Worm (Caenorhabditis elegans) whole organism, L1 larva: ENCODE measurements around the gene tag-89.
"Not testable (repeated sequence)": the region's sequence is repeated elsewhere in the genome, so short reads cannot be mapped to it uniquely, and the experiment has no call there.

Experiments
- Y116A8C.19 ChIP-seq: sonication (generic microtip); optimal IDR thresholded peaks from 2 replicates; lab custom pipeline; 2016; ENCODE audit warnings: missing compliant biosample characterization, missing genetic modification characterization, borderline replicate concordance
- aly-2 ChIP-seq: fragments of 150-350 bp; optimal IDR thresholded peaks from 2 replicates; lab custom pipeline; 2014; ENCODE audit warnings: missing biosample characterization, missing genetic modification characterization
- ama-1 ChIP-seq: fragments of 150-350 bp; optimal IDR thresholded peaks from 2 replicates; lab custom pipeline; 2014
- blmp-1 ChIP-seq: fragments of 150-350 bp; optimal IDR thresholded peaks from 2 replicates; lab custom pipeline; 2014; ENCODE audit warnings: missing biosample characterization, missing genetic modification characterization
- ceh-63 ChIP-seq: fragments of 200-800 bp; sonication (Bioruptor generic); optimal IDR thresholded peaks from 2 replicates; lab custom pipeline; 2018; ENCODE audit warnings: mild to moderate bottlenecking, missing genetic modification characterization, missing compliant biosample characterization
- ceh-82 ChIP-seq, 3 experiments: fragments of 150-350 bp in 1 of 3; sonication (generic microtip) in 2 of 3; optimal IDR thresholded peaks; 2 replicates each; lab custom pipeline; 2014 to 2017; ENCODE audit warnings: missing biosample characterization in 3 of 3, missing genetic modification characterization in 3 of 3
- ceh-90 ChIP-seq: sonication (generic microtip); optimal IDR thresholded peaks from 2 replicates; lab custom pipeline; 2016; ENCODE audit warnings: missing genetic modification characterization, missing compliant biosample characterization
- efl-3 ChIP-seq: fragments of 200-800 bp; sonication (Bioruptor generic); optimal IDR thresholded peaks from 2 replicates; lab custom pipeline; 2018; ENCODE audit warnings: mild to moderate bottlenecking, missing genetic modification characterization, missing compliant biosample characterization
- egl-13 ChIP-seq: sonication (generic microtip); optimal IDR thresholded peaks from 2 replicates; lab custom pipeline; 2016; ENCODE audit warnings: missing genotype, missing genetic modification reagents, missing genetic modification characterization, missing compliant biosample characterization
- fkh-4 ChIP-seq: sonication (generic microtip); optimal IDR thresholded peaks from 2 replicates; lab custom pipeline; 2016; ENCODE audit warnings: missing compliant biosample characterization, missing genetic modification characterization, borderline replicate concordance
- hlh-17 ChIP-seq: fragments of 200-800 bp; sonication (Bioruptor generic); optimal IDR thresholded peaks from 2 replicates; lab custom pipeline; 2018; ENCODE audit warnings: missing genetic modification characterization, mild to moderate bottlenecking, missing compliant biosample characterization, moderate library complexity, borderline replicate concordance
- hlh-4 ChIP-seq: sonication (generic microtip); optimal IDR thresholded peaks from 2 replicates; lab custom pipeline; 2016; ENCODE audit warnings: mild to moderate bottlenecking, missing genetic modification characterization, missing compliant biosample characterization
- irx-1 ChIP-seq: sonication (generic microtip); optimal IDR thresholded peaks from 2 replicates; lab custom pipeline; 2016; ENCODE audit warnings: missing genetic modification characterization, missing compliant biosample characterization
- isw-1 ChIP-seq: fragments of 200-800 bp; sonication (Bioruptor generic); IDR thresholded peaks from 2 replicates; pipeline ENCODE4 v1.3.6; 2022; ENCODE audit warnings: missing genetic modification characterization, missing compliant biosample characterization
- lin-14 ChIP-seq: fragments of 200-800 bp; sonication (Bioruptor generic); optimal IDR thresholded peaks from 2 replicates; lab custom pipeline; 2018; ENCODE audit warnings: mild to moderate bottlenecking, missing genetic modification characterization, moderate library complexity, missing compliant biosample characterization
- lir-3 ChIP-seq: sonication (generic microtip); optimal IDR thresholded peaks from 2 replicates; lab custom pipeline; 2016; ENCODE audit warnings: mild to moderate bottlenecking, missing genetic modification characterization, moderate library complexity, missing compliant biosample characterization; ENCODE audit not compliant: poor library complexity
- lsy-2 ChIP-seq, 2 experiments: fragments of 150-350 bp; optimal IDR thresholded peaks; 2 replicates each; lab custom pipeline; 2014; ENCODE audit warnings: missing biosample characterization in 2 of 2, missing genetic modification characterization in 2 of 2
- mef-2 ChIP-seq: fragments of 150-350 bp; optimal IDR thresholded peaks from 2 replicates; lab custom pipeline; 2014; ENCODE audit warnings: missing biosample characterization, missing genetic modification characterization
- nhr-12 ChIP-seq: sonication (generic microtip); optimal IDR thresholded peaks from 2 replicates; lab custom pipeline; 2017; ENCODE audit warnings: missing biosample characterization, missing genetic modification characterization
- nhr-20 ChIP-seq: sonication (generic microtip); optimal IDR thresholded peaks from 2 replicates; lab custom pipeline; 2016; ENCODE audit warnings: mild to moderate bottlenecking, missing genetic modification characterization, missing compliant biosample characterization
- nhr-237 ChIP-seq: fragments of 150-350 bp; optimal IDR thresholded peaks from 2 replicates; lab custom pipeline; 2014; ENCODE audit warnings: missing biosample characterization, missing genetic modification characterization
- nhr-47 ChIP-seq: sonication (generic microtip); optimal IDR thresholded peaks from 2 replicates; lab custom pipeline; 2016; ENCODE audit warnings: mild to moderate bottlenecking, missing genetic modification characterization, moderate library complexity, missing compliant biosample characterization
- nhr-76 ChIP-seq: sonication (generic microtip); optimal IDR thresholded peaks from 2 replicates; lab custom pipeline; 2017; ENCODE audit warnings: missing biosample characterization, missing genetic modification characterization
- nhr-77 ChIP-seq: fragments of 150-350 bp; optimal IDR thresholded peaks from 2 replicates; lab custom pipeline; 2014; ENCODE audit warnings: missing biosample characterization, missing genetic modification characterization
- nhr-84 ChIP-seq: sonication (generic microtip); optimal IDR thresholded peaks from 2 replicates; lab custom pipeline; 2017; ENCODE audit warnings: missing biosample characterization, missing genetic modification characterization
- pag-3 ChIP-seq: sonication (generic microtip); optimal IDR thresholded peaks from 2 replicates; lab custom pipeline; 2017; ENCODE audit warnings: missing genetic modification characterization, mild to moderate bottlenecking, missing compliant biosample characterization, antibody characterized with exemption, borderline replicate concordance; ENCODE audit not compliant: insufficient read depth
- pqm-1 ChIP-seq: sonication (generic microtip); optimal IDR thresholded peaks from 3 replicates; lab custom pipeline; 2017; ENCODE audit warnings: missing biosample characterization, missing genetic modification characterization
- skn-1 ChIP-seq: fragments of 150-350 bp; optimal IDR thresholded peaks from 2 replicates; lab custom pipeline; 2014; ENCODE audit warnings: missing biosample characterization, missing genetic modification characterization
- sptf-1 ChIP-seq: fragments of 150-350 bp; optimal IDR thresholded peaks from 2 replicates; lab custom pipeline; 2014; ENCODE audit warnings: missing biosample characterization, missing genetic modification characterization
- tbx-2 ChIP-seq: sonication (generic microtip); optimal IDR thresholded peaks from 2 replicates; lab custom pipeline; 2016; ENCODE audit warnings: missing genetic modification characterization, missing compliant biosample characterization
- tlp-1 ChIP-seq: fragments of 150-350 bp; optimal IDR thresholded peaks from 2 replicates; lab custom pipeline; 2014; ENCODE audit warnings: missing biosample characterization, missing genetic modification characterization
- unc-130 ChIP-seq: fragments of 150-350 bp; optimal IDR thresholded peaks from 2 replicates; lab custom pipeline; 2017; ENCODE audit warnings: missing biosample characterization, missing genetic modification characterization, inconsistent platforms
- unc-30 ChIP-seq: sonication (generic microtip); optimal IDR thresholded peaks from 2 replicates; lab custom pipeline; 2017; ENCODE audit warnings: missing biosample characterization, missing genetic modification characterization
- unc-62 ChIP-seq: fragments of 150-350 bp; optimal IDR thresholded peaks from 2 replicates; lab custom pipeline; 2014; ENCODE audit warnings: missing biosample characterization, missing genetic modification reagents, missing genetic modification characterization
- xbp-1 ChIP-seq: sonication (generic microtip); optimal IDR thresholded peaks from 2 replicates; lab custom pipeline; 2016; ENCODE audit warnings: missing genetic modification characterization, missing compliant biosample characterization
- zag-1 ChIP-seq: fragments of 150-350 bp; optimal IDR thresholded peaks from 2 replicates; lab custom pipeline; 2014; ENCODE audit warnings: missing biosample characterization, missing genetic modification characterization

The tag-89 gene

DNA sequence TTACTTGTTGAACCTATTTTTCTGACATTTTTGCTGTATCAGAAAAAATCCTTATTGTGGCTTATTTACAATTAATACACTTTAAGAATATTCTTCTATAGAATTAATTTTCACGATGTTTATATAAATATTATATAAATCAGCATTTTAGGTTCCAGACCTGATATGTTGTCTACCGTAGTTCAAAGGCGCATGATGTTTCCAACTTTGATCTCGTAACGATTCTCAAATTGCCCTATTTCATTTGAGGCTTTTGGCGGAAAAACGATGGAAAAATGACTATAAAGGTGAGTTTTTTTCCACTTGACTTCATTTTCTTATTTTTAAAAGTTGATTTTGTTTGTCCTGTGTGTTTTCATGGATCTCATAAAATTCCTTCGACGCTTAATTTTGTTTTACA lies 15.7 kb downstream of the tag-89 start, which contains the start of gene gfat-2:
TSS of gene gfat-2 (plus strand) at position 145 of the 400 bp plus-strand sequence.
- TF ChIP-seq hlh-17 (GFP tag; lab: Kevin White, UChicago) (no peak), egl-13 (tag; lab: Kevin White, UChicago) (no peak), skn-1 (no peak), ama-1 (lab: Kevin White, UChicago) (no peak), nhr-20 (no peak), Y116A8C.19 (tag; lab: Kevin White, UChicago) (no peak), unc-30 (no peak), mef-2 (tag; lab: Kevin White, UChicago) (no peak), zag-1 (no peak), nhr-237 (no peak), unc-62 (no peak), nhr-76 (tag; lab: Kevin White, UChicago) (no peak)

DNA sequence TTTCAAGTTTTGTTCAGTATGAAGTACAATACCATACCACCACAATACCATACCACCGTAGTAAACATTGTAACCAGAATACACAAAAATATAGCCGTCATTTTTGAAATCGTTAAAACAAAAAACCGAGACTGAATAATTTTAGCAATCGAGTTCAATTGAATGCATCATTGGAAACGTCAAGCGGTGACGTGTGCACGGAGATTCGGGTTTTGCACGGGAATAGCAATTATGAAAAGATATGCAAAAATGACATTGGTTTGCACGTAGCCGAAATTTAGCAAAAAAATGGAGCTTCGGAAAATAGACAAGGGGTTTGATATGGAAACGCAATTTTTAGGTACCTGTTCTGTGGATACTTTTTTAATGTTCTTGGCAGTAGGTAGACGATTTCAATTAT lies 20.6 kb downstream of the tag-89 start, which contains the start of gene F22B3.10:
TSS of gene F22B3.10 (minus strand) at position 101 of the 400 bp plus-strand sequence.
- no peak for TF ChIP-seq lsy-2 (tag; optimal IDR thresholded peaks at IDR 0.05; lab: Kevin White, UChicago)
- TF ChIP-seq, all 84 proteins: peak for 0

- not testable (repeated sequence) for TF ChIP-seq fkh-4; aly-2; pqm-1 (tag; lab: Kevin White, UChicago)
Observed at ce11 chrIV:11416724-11417123, 22.4 kb downstream of the tag-89 start, which contains the start of gene F22B3.5. TSS of gene F22B3.5 (minus strand) at chrIV:11416824.

ce11 chrIV:11421696-11422095 lies 27.4 kb downstream of the tag-89 start, which contains the start of gene F22B3.7:
TSS of gene F22B3.7 (minus strand) at chrIV:11421796.
- TF ChIP-seq nhr-84 (tag; lab: Kevin White, UChicago) = no peak
- no peak for TF ChIP-seq aly-2
- no peak for TF ChIP-seq nhr-47 (tag; lab: Kevin White, UChicago)
- TF ChIP-seq unc-30 = no peak
- TF ChIP-seq tbx-2 (tag; lab: Kevin White, UChicago) = no peak
- no peak for TF ChIP-seq isw-1 (GFP tag; lab: Robert Waterston, UW)
- no peak for TF ChIP-seq nhr-76 (tag; lab: Kevin White, UChicago)
- no peak for TF ChIP-seq ceh-90 (tag; lab: Kevin White, UChicago)
- TF ChIP-seq efl-3 = no peak
- no peak for TF ChIP-seq nhr-77
- no peak for TF ChIP-seq tlp-1 (tag; lab: Kevin White, UChicago)
- no peak for TF ChIP-seq nhr-237
- no peak for TF ChIP-seq lin-14 (GFP tag; lab: Kevin White, UChicago)
- no peak for TF ChIP-seq nhr-12 (tag; lab: Kevin White, UChicago)
- no peak for TF ChIP-seq egl-13 (tag; lab: Kevin White, UChicago)
- TF ChIP-seq skn-1 = no peak
- TF ChIP-seq hlh-17 (GFP tag; lab: Kevin White, UChicago) = no peak

- no peak for TF ChIP-seq irx-1
- no peak for TF ChIP-seq ceh-82 (tag; optimal IDR thresholded peaks at IDR 0.05; lab: Kevin White, UChicago)
- TF ChIP-seq pag-3 (tag; lab: Kevin White, UChicago) = no peak
- no peak for TF ChIP-seq hlh-17 (GFP tag; lab: Kevin White, UChicago)
- no peak for TF ChIP-seq xbp-1 (tag; lab: Kevin White, UChicago)
- TF ChIP-seq efl-3 = no peak
- TF ChIP-seq blmp-1 = no peak
- no peak for TF ChIP-seq mef-2 (tag; lab: Kevin White, UChicago)
- no peak for TF ChIP-seq nhr-77
- no peak for TF ChIP-seq ceh-63 (GFP tag; lab: Kevin White, UChicago)
- TF ChIP-seq lsy-2 (tag; optimal IDR thresholded peaks at IDR 0.05; lab: Kevin White, UChicago) = no peak
- TF ChIP-seq unc-130 (tag; lab: Kevin White, UChicago) = no peak
- no peak for TF ChIP-seq lir-3
- TF ChIP-seq sptf-1 (tag; lab: Kevin White, UChicago) = no peak
- TF ChIP-seq hlh-4 (tag; lab: Kevin White, UChicago) = no peak
Observed at ce11 chrIV:11424830-11425229, 30.5 kb downstream of the tag-89 start, which contains the start of gene F22B3.8. TSS of gene F22B3.8 (minus strand) at chrIV:11424930.
